Fruit fly (Drosophila melanogaster) whole organism, prepupa: ENCODE data around the gene UQCR-Q.

ENCODE experiments used
- Blimp-1 ChIP-seq: fragments of 200-800 bp; sonication (Bioruptor generic); optimal IDR thresholded peaks from 3 replicates; lab custom pipeline; 2017; ENCODE audit warnings: missing biosample characterization, missing genetic modification characterization, mild to moderate bottlenecking, moderate library complexity, missing genetic modification reagents
- CG8319 ChIP-seq: fragments of 200-800 bp; sonication (Bioruptor generic); optimal IDR thresholded peaks from 3 replicates; lab custom pipeline; 2016; ENCODE audit warnings: missing biosample characterization, missing genetic modification characterization
- Gug ChIP-seq: fragments of 200-800 bp; sonication (Bioruptor generic); IDR thresholded peaks from 2 replicates; pipeline ENCODE4 v1.3.6; 2022; ENCODE audit warnings: missing biosample characterization, missing genetic modification characterization
- eg ChIP-seq: fragments of 200-800 bp; sonication (Bioruptor generic); IDR thresholded peaks from 3 replicates; pipeline ENCODE4 v1.3.6; 2022; ENCODE audit warnings: missing biosample characterization, missing genetic modification characterization
- pdm3 ChIP-seq: fragments of 200-800 bp; sonication (Bioruptor generic); optimal IDR thresholded peaks from 3 replicates; lab custom pipeline; 2016; ENCODE audit warnings: missing biosample characterization, missing genetic modification characterization
- spab ChIP-seq: fragments of 200-800 bp; sonication (Bioruptor generic); optimal IDR thresholded peaks from 2 replicates; lab custom pipeline; 2017; ENCODE audit warnings: missing biosample characterization, mild to moderate bottlenecking, missing genetic modification characterization, missing genetic modification reagents
- ss ChIP-seq, 2 experiments: fragments of 200-800 bp; sonication (Bioruptor generic); optimal IDR thresholded peaks; 2 replicates in 1 of 2; 3 replicates in 1 of 2; lab custom pipeline; 2017 to 2018; ENCODE audit warnings: mild to moderate bottlenecking in 2 of 2, missing biosample characterization in 2 of 2, missing genetic modification characterization in 2 of 2, moderate library complexity in 1 of 2

dm6 chr3L:17470110-17470509 lies 4.5 kb upstream of the UQCR-Q start, which contains the start of gene SecCl:
- no peak for TF ChIP-seq Gug (GFP tag; lab: Robert Waterston, UW)
- TF ChIP-seq Blimp-1 (GFP tag; lab: Kevin White, UChicago): no peak
- no peak for TF ChIP-seq spab (GFP tag; lab: Kevin White, UChicago)
- TF ChIP-seq ss (GFP tag; optimal IDR thresholded peaks at IDR 0.05; lab: Kevin White, UChicago): no peak
- no peak for TF ChIP-seq CG8319 (GFP tag; lab: Kevin White, UChicago)
- TF ChIP-seq eg (GFP tag; lab: Robert Waterston, UW): 0 out of 3 replicates have a peak, but pooled peaks have one; percentile 16
- no peak for TF ChIP-seq pdm3 (GFP tag; lab: Kevin White, UChicago)
